ENCODE assay signal across 1 fruit fly cellular context in genomic region chr2L:4578974-4579373, dm6.
A peak's percentile ranks its signal among the peaks of the same experiment; 100 is the strongest.
TF ChIP-seq lines count a peak whose summit lies in the region.

No protein-coding gene starts in this region.

TF ChIP-seq in whole organism, embryonic, 481 proteins besides CTCF, POLR2A, EP300 and RAD21 (continued from another document):
- TF ChIP-seq CG10979 (tag; optimal IDR thresholded peaks at IDR 0.05; lab: Kevin White, UChicago) = peak; percentile 79
- no peak for TF ChIP-seq sob (GFP tag; IDR thresholded peaks at IDR 0.05; lab: Robert Waterston, UW)
- TF ChIP-seq sqz (GFP tag; optimal IDR thresholded peaks at IDR 0.05; lab: Kevin White, UChicago) = no peak
- peak; percentile 27 for TF ChIP-seq ATbp (GFP tag; optimal IDR thresholded peaks at IDR 0.05; lab: Kevin White, UChicago)
- peak; percentile 12 for TF ChIP-seq Xbp1 (GFP tag; optimal IDR thresholded peaks at IDR 0.05; lab: Kevin White, UChicago)
- TF ChIP-seq Sox102F (GFP tag; optimal IDR thresholded peaks at IDR 0.05; lab: Kevin White, UChicago) = peak; percentile 39
- TF ChIP-seq sd (tag; optimal IDR thresholded peaks at IDR 0.05; lab: Kevin White, UChicago) = no peak
- peak; percentile 31 for TF ChIP-seq CG8924 (tag; optimal IDR thresholded peaks at IDR 0.05; lab: Kevin White, UChicago)
- 0 out of 2 replicates have a peak, but pooled peaks have one; percentile 11 for TF ChIP-seq Ptx1 (GFP tag; IDR thresholded peaks at IDR 0.05; lab: Robert Waterston, UW)
- TF ChIP-seq CG2875 (GFP tag; optimal IDR thresholded peaks at IDR 0.05; lab: Kevin White, UChicago) = peak; percentile 4
- no peak for TF ChIP-seq HmgZ (tag; optimal IDR thresholded peaks at IDR 0.05; lab: Kevin White, UChicago)
- peak; percentile 51 for TF ChIP-seq unpg (GFP tag; optimal IDR thresholded peaks at IDR 0.05; lab: Kevin White, UChicago)
- TF ChIP-seq CG13424 (tag; optimal IDR thresholded peaks at IDR 0.05; lab: Kevin White, UChicago) = peak; percentile 37
- no peak for TF ChIP-seq H15 (GFP tag; IDR thresholded peaks at IDR 0.05; lab: Robert Waterston, UW)
- TF ChIP-seq dati (GFP tag; IDR thresholded peaks at IDR 0.05; lab: Robert Waterston, UW) = no peak
- peak; percentile 29 for TF ChIP-seq Sox100B (GFP tag; optimal IDR thresholded peaks at IDR 0.05; lab: Kevin White, UChicago)
- TF ChIP-seq Myb (GFP tag; optimal IDR thresholded peaks at IDR 0.05; lab: Kevin White, UChicago) = no peak
- TF ChIP-seq lov (optimal IDR thresholded peaks at IDR 0.05; lab: Kevin White, UChicago) = no peak
- no peak for TF ChIP-seq lov (GFP tag; IDR thresholded peaks at IDR 0.05; lab: Robert Waterston, UW)
- TF ChIP-seq CG15601 (tag; optimal IDR thresholded peaks at IDR 0.05; lab: Kevin White, UChicago) = peak; percentile 70
- 0 out of 2 replicates have a peak, but pooled peaks have one; percentile 17 for TF ChIP-seq HLH3B (GFP tag; IDR thresholded peaks at IDR 0.05; lab: Robert Waterston, UW)
- peak; percentile 1 for TF ChIP-seq CG30020 (tag; optimal IDR thresholded peaks at IDR 0.05; lab: Kevin White, UChicago)
- TF ChIP-seq Sry-β (GFP tag; optimal IDR thresholded peaks at IDR 0.05; lab: Kevin White, UChicago) = no peak
- peak; percentile 13 for TF ChIP-seq gcm (GFP tag; optimal IDR thresholded peaks at IDR 0.05; lab: Kevin White, UChicago)
- 0 out of 3 replicates have a peak, but pooled peaks have one; percentile 26 for TF ChIP-seq otp (GFP tag; IDR thresholded peaks at IDR 0.05; lab: Robert Waterston, UW)
- peak; percentile 67 for TF ChIP-seq sens (GFP tag; lab: Kevin White, UChicago)
- no peak for TF ChIP-seq onecut (GFP tag; IDR thresholded peaks at IDR 0.05; lab: Robert Waterston, UW)
- TF ChIP-seq CG17385 (GFP tag; optimal IDR thresholded peaks at IDR 0.05; lab: Kevin White, UChicago) = peak; percentile 12
- TF ChIP-seq CG33557 (GFP tag; optimal IDR thresholded peaks at IDR 0.05; lab: Kevin White, UChicago) = peak; percentile 52
- TF ChIP-seq CG6689 (GFP tag; IDR thresholded peaks at IDR 0.05; lab: Robert Waterston, UW) = 0 out of 2 replicates have a peak, but pooled peaks have one; percentile 15
- TF ChIP-seq zf30C (GFP tag; optimal IDR thresholded peaks at IDR 0.05; lab: Kevin White, UChicago) = peak; percentile 41
- TF ChIP-seq dmrt99B (tag; optimal IDR thresholded peaks at IDR 0.05; lab: Kevin White, UChicago) = peak; percentile 55
- TF ChIP-seq ems (GFP tag; optimal IDR thresholded peaks at IDR 0.05; lab: Kevin White, UChicago) = no peak
- peak; percentile 57 for TF ChIP-seq CG8388 (GFP tag; optimal IDR thresholded peaks at IDR 0.05; lab: Kevin White, UChicago)
- TF ChIP-seq CG12299 (tag; optimal IDR thresholded peaks at IDR 0.05; lab: Kevin White, UChicago) = peak; percentile 9
- TF ChIP-seq prd (optimal IDR thresholded peaks at IDR 0.05; lab: Kevin White, UChicago) = no peak
- peak; percentile 24; the same call in 1 of the 3 replicates for TF ChIP-seq prd (GFP tag; IDR thresholded peaks at IDR 0.05; lab: Robert Waterston, UW)
- TF ChIP-seq sc (optimal IDR thresholded peaks at IDR 0.05; lab: Kevin White, UChicago) = no peak
- peak; percentile 2 for TF ChIP-seq sc (GFP tag; optimal IDR thresholded peaks at IDR 0.05; lab: Kevin White, UChicago)
- peak; percentile 38 for TF ChIP-seq Oli (tag; optimal IDR thresholded peaks at IDR 0.05; lab: Kevin White, UChicago)
- TF ChIP-seq CG12391 (tag; optimal IDR thresholded peaks at IDR 0.05; lab: Kevin White, UChicago) = peak; percentile 46
- TF ChIP-seq rib (GFP tag; IDR thresholded peaks at IDR 0.05; lab: Robert Waterston, UW) = no peak
- peak; percentile 2 for TF ChIP-seq CG1602 (GFP tag; optimal IDR thresholded peaks at IDR 0.05; lab: Kevin White, UChicago)
- TF ChIP-seq jumu (GFP tag; optimal IDR thresholded peaks at IDR 0.05; lab: Kevin White, UChicago) = no peak
- peak; percentile 64 for TF ChIP-seq phol (tag; optimal IDR thresholded peaks at IDR 0.05; lab: Kevin White, UChicago)
- TF ChIP-seq croc (GFP tag; conservative IDR thresholded peaks at IDR 0.05; lab: Robert Waterston, UW) = peak; percentile 28; the same call in 1 of the 3 replicates
- peak; percentile 80 for TF ChIP-seq CG2712 (tag; optimal IDR thresholded peaks at IDR 0.05; lab: Kevin White, UChicago)
- peak; percentile 24 for TF ChIP-seq bcd (GFP tag; optimal IDR thresholded peaks at IDR 0.05; lab: Kevin White, UChicago)
- no peak for TF ChIP-seq CG12155 (GFP tag; optimal IDR thresholded peaks at IDR 0.05; lab: Kevin White, UChicago)
- TF ChIP-seq Hr51 (GFP tag; optimal IDR thresholded peaks at IDR 0.05; lab: Kevin White, UChicago) = peak in 1 of 2 experiments; percentile 4
- no peak for TF ChIP-seq sens-2 (GFP tag; IDR thresholded peaks at IDR 0.05; lab: Robert Waterston, UW)
- peak; percentile 43 for TF ChIP-seq Spps (tag; optimal IDR thresholded peaks at IDR 0.05; lab: Kevin White, UChicago)
- TF ChIP-seq cwo (GFP tag; optimal IDR thresholded peaks at IDR 0.05; lab: Kevin White, UChicago) = no peak
- no peak for TF ChIP-seq chinmo (GFP tag; IDR thresholded peaks at IDR 0.05; lab: Robert Waterston, UW; ENCODE audit: partially characterized antibody)
- no peak for TF ChIP-seq D (optimal IDR thresholded peaks at IDR 0.05; lab: Kevin White, UChicago)
- peak; percentile 34 for TF ChIP-seq D (GFP tag; optimal IDR thresholded peaks at IDR 0.05; lab: Kevin White, UChicago)
- peak in 1 of 2 experiments; percentile 3 for TF ChIP-seq Eip74EF (GFP tag; optimal IDR thresholded peaks at IDR 0.05; lab: Kevin White, UChicago)
- peak; percentile 67 for TF ChIP-seq Blimp-1 (GFP tag; optimal IDR thresholded peaks at IDR 0.05; lab: Kevin White, UChicago)
- TF ChIP-seq lola (GFP tag; optimal IDR thresholded peaks at IDR 0.05; lab: Kevin White, UChicago) = peak in 1 of 3 experiments; percentile 80
- TF ChIP-seq CG31441 (GFP tag; IDR thresholded peaks at IDR 0.05; lab: Robert Waterston, UW) = peak; percentile 69
- peak; percentile 91 for TF ChIP-seq Drgx (GFP tag; IDR thresholded peaks at IDR 0.05; lab: Robert Waterston, UW)
- no peak for TF ChIP-seq CG16779 (GFP tag; IDR thresholded peaks at IDR 0.05; lab: Robert Waterston, UW)
